Worm (Caenorhabditis elegans): ENCODE measurements around the gene mps-2.

- TF ChIP-seq flt-1 (GFP tag; IDR thresholded peaks at IDR 0.05) (no peak), tra-4 (tag; optimal IDR thresholded peaks at IDR 0.05) (no peak)
Measured at ce11 chrII:319459-319858, 7.4 kb upstream of the mps-2 start, which contains the start of gene far-7.
